Fruit fly (Drosophila melanogaster) whole organism, prepupa: ENCODE data around the gene CG3117.

ENCODE experiments used
- Blimp-1 ChIP-seq: fragments of 200-800 bp; sonication (Bioruptor generic); optimal IDR thresholded peaks from 3 replicates; lab custom pipeline; 2017; ENCODE audit warnings: missing biosample characterization, missing genetic modification characterization, mild to moderate bottlenecking, moderate library complexity, missing genetic modification reagents
- CG8632 ChIP-seq: fragments of 200-800 bp; sonication (Bioruptor generic); optimal IDR thresholded peaks from 3 replicates; lab custom pipeline; 2016; ENCODE audit warnings: missing biosample characterization, missing genetic modification characterization
- Gug ChIP-seq: fragments of 200-800 bp; sonication (Bioruptor generic); IDR thresholded peaks from 2 replicates; pipeline ENCODE4 v1.3.6; 2022; ENCODE audit warnings: missing biosample characterization, missing genetic modification characterization

DNA sequence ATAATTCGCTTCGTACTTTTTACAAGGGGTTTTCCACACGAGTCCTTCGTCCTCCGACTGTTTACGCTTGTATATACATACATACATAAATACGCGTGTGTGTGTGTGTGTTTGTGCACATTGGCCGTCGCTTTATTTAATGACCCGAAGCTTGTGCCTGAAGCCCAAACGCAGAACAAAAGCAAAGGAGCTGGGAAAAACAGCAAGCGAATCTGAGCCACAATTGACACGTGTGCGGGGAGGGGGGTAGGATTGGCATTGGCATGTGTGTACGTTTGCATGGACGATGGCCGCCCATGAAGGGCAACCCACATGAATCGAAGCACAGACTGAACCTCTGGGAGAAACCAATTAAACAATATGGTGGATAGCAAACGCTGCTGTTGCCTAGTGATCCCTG is 47.3 kb upstream of the CG3117 start:
- TF ChIP-seq Blimp-1 = no peak
- no peak for TF ChIP-seq Gug (GFP tag; lab: Robert Waterston, UW)
- TF ChIP-seq CG8632 = no peak
